Worm (Caenorhabditis elegans) whole organism, young adult: Measurements from ENCODE around the gene rad-54.L2.

ENCODE experiments used
- C17E4.6 ChIP-seq: fragments of 200-800 bp; sonication (Bioruptor generic); IDR thresholded peaks from 2 replicates; pipeline ENCODE4 v1.3.6; 2022; ENCODE audit warnings: missing genetic modification reagents, missing genetic modification characterization, missing compliant biosample characterization
- F55B11.4 ChIP-seq: sonication (generic microtip); optimal IDR thresholded peaks from 2 replicates; lab custom pipeline; 2016; ENCODE audit warnings: missing compliant biosample characterization, missing genetic modification characterization, borderline replicate concordance; ENCODE audit not compliant: insufficient read depth
- F57A8.1 ChIP-seq: fragments of 200-800 bp; sonication (Bioruptor generic); optimal IDR thresholded peaks from 2 replicates; lab custom pipeline; 2018; ENCODE audit warnings: mild to moderate bottlenecking, missing genetic modification characterization, moderate library complexity, missing compliant biosample characterization
- nfya-2 ChIP-seq: fragments of 200-800 bp; sonication (Bioruptor generic); IDR thresholded peaks from 2 replicates; pipeline ENCODE4 v1.3.6; 2022; ENCODE audit warnings: missing genetic modification reagents, missing genetic modification characterization, missing compliant biosample characterization
- nhr-80 ChIP-seq: sonication (generic microtip); optimal IDR thresholded peaks from 2 replicates; lab custom pipeline; 2016; ENCODE audit warnings: missing genetic modification characterization, missing compliant biosample characterization
- snpc-4 ChIP-seq, 5 experiments: fragments of 150-350 bp in 1 of 5; sonication (generic microtip) in 4 of 5; optimal IDR thresholded peaks; 2 replicates each; lab custom pipeline; 2014 to 2018; ENCODE audit warnings: missing genetic modification characterization in 5 of 5, missing biosample characterization in 3 of 5, antibody characterized with exemption in 2 of 5, mild to moderate bottlenecking in 2 of 5, missing compliant biosample characterization in 2 of 5, missing genotype in 2 of 5, moderate library complexity in 2 of 5, missing genetic modification reagents in 1 of 5
- unc-62 ChIP-seq: fragments of 150-350 bp; optimal IDR thresholded peaks from 2 replicates; lab custom pipeline; 2014; ENCODE audit warnings: missing biosample characterization, missing genetic modification reagents, missing genetic modification characterization

DNA sequence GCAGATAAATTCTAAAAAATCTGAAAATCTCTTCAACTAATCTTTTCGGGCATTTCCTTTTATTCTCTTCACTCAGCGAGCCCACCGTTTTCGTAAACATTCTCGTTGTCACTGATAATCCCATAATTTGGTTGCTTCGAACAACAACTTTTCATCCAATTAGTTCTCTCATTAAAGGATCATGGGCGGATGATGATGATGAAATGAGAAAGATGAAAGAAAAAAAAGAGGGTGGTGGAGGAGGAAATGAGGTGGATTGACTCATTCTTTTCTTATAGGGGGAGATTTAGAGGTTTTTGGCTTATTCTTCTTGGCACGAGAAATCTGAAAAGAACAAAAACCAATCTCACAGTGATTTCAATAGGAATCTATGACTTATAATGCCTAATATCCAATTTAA is 27.3 kb downstream of the rad-54.L2 start:
- TF ChIP-seq nfya-2 (GFP tag; lab: Robert Waterston, UW) (no peak), unc-62 (GFP tag; lab: Kevin White, UChicago) (no peak), F57A8.1 (GFP tag; lab: Kevin White, UChicago) (no peak), F55B11.4 (tag; lab: Kevin White, UChicago) (no peak), nhr-80 (no peak), snpc-4 (GFP tag; optimal IDR thresholded peaks at IDR 0.05; lab: Kevin White, UChicago) (no peak), snpc-4 (tag; optimal IDR thresholded peaks at IDR 0.05; lab: Kevin White, UChicago) (no peak), C17E4.6 (GFP tag; lab: Robert Waterston, UW) (no peak)
